Fruit fly (Drosophila melanogaster) Kc167 (cell line): Measurements from ENCODE around the gene CG15203.
"Not testable (repeated sequence)": the region's sequence is repeated elsewhere in the genome, so short reads cannot be mapped to it uniquely, and the experiment has no call there.

Experiments
- Myc ChIP-seq: fragments of >200 bp; optimal IDR thresholded peaks from 2 replicates; lab custom pipeline; 2017; ENCODE audit warnings: missing external identifiers
- Sin3A ChIP-seq: fragments of >200 bp; optimal IDR thresholded peaks from 2 replicates; lab custom pipeline; 2018; ENCODE audit warnings: missing external identifiers
- h ChIP-seq: fragments of >200 bp; optimal IDR thresholded peaks from 3 replicates; lab custom pipeline; 2018; ENCODE audit warnings: missing external identifiers
- insv ChIP-seq: fragments of >200 bp; optimal IDR thresholded peaks from 3 replicates; lab custom pipeline; 2018; ENCODE audit warnings: missing external identifiers
- psq ChIP-seq: fragments of >200 bp; optimal IDR thresholded peaks from 2 replicates; lab custom pipeline; 2017; ENCODE audit warnings: missing external identifiers
- ttk ChIP-seq: sonication (Bioruptor generic); optimal IDR thresholded peaks from 2 replicates; lab custom pipeline; 2017; ENCODE audit warnings: missing external identifiers

CG15203 gene

DNA sequence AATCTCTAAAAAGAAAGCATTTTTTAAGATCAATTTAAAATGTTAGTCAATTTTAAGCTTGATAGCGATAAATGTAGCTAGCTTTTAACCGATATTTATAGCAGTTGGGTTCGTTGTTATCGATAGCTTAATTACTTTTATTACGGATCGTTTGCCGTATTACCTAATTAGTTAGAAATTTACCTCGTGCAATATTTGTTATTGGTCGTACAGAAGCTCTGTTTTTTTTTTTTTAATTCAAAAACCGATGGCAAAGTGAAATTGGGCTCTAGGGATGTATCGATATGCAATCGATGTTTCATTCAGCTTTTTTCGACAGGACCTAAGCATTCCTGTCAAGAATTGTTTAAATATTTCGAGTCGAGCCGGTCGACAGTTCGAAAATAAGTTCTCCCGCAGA lies 25.8 kb downstream of the CG15203 start, which contains the start of gene CG2061:
CG2061 (plus strand) TSS at position 292 of the 400 bp plus-strand sequence.
- TF ChIP-seq Myc (lab: Kevin White, UChicago) (no peak), Sin3A (no peak), h (lab: Kevin White, UChicago) (no peak), insv (no peak), psq (lab: Kevin White, UChicago) (no peak), ttk (lab: Kevin White, UChicago) (no peak)

DNA sequence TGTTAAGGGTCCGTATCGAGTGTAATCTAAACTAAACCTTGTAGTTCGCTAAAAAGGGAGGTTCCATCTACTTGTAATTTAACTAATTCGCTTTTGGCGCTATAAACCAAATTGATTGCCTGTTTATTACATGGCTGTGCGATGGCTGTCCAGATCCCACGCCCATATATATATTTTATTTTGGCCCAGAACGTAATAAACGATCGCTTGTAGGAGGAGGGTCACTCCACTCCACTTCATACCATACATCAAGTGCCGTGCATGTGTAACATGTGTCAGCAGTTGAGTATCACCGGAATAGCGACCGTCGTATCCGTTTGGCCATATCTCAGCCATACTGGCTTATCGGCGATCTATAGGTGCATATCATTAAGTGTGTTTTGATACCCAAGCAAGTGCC lies 28.9 kb downstream of the CG15203 start:
- TF ChIP-seq psq (lab: Kevin White, UChicago) (no peak), insv (no peak), h (lab: Kevin White, UChicago) (no peak), ttk (lab: Kevin White, UChicago) (no peak), Myc (lab: Kevin White, UChicago) (no peak), Sin3A (no peak)

DNA sequence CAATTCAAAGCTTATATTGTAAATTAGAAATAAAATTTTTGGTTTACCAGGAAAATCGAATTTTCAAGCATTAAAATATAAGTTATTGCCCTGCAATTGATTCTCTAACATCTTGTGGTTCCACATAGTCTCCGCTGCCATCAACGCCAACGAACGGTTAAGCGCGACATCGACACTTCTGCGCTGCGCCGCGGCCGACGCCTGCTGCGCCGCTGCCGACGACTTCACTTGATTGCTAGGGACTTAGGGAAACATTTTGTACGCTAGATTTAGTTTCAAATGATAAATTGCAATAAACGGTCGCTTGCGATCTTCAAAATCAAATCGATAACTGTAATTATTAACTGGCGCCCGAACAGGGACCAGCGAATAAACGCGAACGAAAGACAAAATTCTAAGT lies 29.6 kb downstream of the CG15203 start, which contains the start of gene CG42249:
CG42249 (plus strand) TSS at position 301 of the 400 bp plus-strand sequence.
- not testable (repeated sequence) for TF ChIP-seq Sin3A; h (lab: Kevin White, UChicago); ttk (lab: Kevin White, UChicago)

DNA sequence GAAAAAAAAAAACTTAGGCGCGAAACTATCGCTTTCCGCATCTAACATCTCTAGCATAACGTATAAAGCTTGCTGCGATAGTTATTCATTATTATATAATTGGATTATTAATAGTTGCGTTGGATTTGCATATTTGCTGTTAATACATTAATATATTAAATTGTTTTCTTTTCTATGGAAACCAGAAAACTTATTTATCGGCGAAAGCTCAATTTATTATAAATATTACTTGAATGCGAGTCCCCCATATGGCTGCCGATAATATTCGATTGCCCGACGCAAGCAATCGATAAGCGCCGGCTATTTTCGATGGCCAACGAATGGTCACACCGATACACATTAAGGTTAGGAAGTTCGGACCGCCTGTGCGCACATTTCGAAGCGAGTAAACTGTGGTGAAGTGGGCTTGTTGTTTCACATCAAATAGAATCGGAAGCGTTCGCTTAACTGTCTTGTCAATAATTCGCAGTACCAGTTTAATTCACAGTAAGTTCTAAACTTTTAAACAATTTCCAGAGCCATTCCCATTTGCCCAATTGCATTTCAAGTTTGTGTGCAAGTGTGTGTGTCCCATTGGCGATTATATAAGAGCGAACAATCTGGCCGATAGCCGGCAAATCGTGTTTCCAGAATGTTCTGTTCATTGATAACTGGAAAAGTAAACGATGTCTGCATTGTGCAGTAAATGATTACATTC lies 41.9 kb downstream of the CG15203 start, which contains the start of gene Hsp60A:
Hsp60A (plus strand) TSS at position 335 of the 697 bp plus-strand sequence.
- TF ChIP-seq psq (lab: Kevin White, UChicago) (peak; percentile 75), ttk (lab: Kevin White, UChicago) (no peak), Sin3A (no peak), h (lab: Kevin White, UChicago) (no peak)

DNA sequence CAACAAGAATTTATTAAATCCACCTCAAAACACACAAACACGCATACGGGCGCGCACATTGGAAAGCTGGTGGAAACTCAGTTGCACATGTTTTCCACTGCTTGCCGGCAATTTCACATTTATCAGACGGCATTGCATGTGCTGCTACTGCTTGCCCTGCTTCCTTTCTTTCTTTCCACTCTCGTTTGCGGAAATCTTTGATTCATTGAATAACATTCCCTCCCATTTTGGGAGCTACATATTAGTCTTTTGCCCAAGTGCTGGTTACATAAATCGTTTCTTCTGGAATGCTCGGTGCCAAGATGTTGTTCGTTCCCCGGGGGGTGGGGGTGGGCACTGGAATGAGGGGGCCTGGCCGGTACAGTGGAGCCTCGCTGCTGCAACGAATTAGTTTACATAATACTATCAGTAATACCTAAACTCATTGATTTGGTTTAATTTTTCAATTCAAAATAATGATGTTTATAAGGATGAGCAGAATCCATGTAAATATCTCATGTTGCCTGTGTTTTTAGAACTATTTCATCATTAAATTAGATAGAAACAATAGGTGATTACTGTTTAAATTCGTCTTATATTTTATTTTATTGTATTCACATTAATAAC lies 42.6 kb downstream of the CG15203 start:
- TF ChIP-seq Myc (lab: Kevin White, UChicago), result no peak

DNA sequence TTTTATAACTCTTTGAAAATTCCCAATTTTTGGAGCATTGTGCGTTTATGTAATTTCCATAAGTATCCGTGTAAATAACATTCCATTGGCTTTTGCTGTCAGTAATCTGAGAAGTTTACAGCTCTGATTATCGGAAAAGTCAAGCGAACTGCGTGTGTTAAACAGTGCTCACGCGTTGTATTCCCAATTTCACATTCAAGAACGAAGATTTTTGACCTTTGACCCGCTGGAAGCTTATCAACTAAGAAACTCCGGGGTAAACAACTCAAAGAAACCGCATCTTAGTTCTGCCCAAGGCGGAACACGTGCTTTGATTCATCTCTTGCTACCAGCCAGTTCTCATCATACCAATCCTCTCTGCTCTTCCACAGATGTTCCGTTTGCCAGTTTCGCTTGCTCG lies 43.3 kb downstream of the CG15203 start:
- TF ChIP-seq psq (lab: Kevin White, UChicago), result no peak
